Worm (Caenorhabditis elegans): ENCODE data around the gene T16G12.12.

- TF ChIP-seq tbx-37 (GFP tag; conservative IDR thresholded peaks at IDR 0.05), result no peak
- TF ChIP-seq ama-1 (optimal IDR thresholded peaks at IDR 0.05), result no peak
- TF ChIP-seq F13C5.2 (tag; optimal IDR thresholded peaks at IDR 0.05), result no peak
- no peak for TF ChIP-seq tra-4 (tag; optimal IDR thresholded peaks at IDR 0.05)
- no peak for TF ChIP-seq flt-1 (GFP tag; IDR thresholded peaks at IDR 0.05)
These were observed 37.3 kb downstream of the T16G12.12 start, which contains the start of gene gtf-2H2C for ce11 chrIII:10090685-10091084.
